Fruit fly (Drosophila melanogaster) whole organism, wandering third instar larva: ENCODE data around the gene sad.

Experiments
- Myc ChIP-seq: fragments of >200 bp; optimal IDR thresholded peaks from 2 replicates; lab custom pipeline; 2017
- Rel ChIP-seq, 2 experiments: fragments of 200-800 bp; sonication (Bioruptor generic) in 1 of 2; optimal IDR thresholded peaks; 2 replicates in 1 of 2; 3 replicates in 1 of 2; lab custom pipeline; 2016 to 2019; ENCODE audit warnings: mild to moderate bottlenecking in 2 of 2, missing biosample characterization in 2 of 2, missing genetic modification characterization in 2 of 2, moderate library complexity in 1 of 2
- lola ChIP-seq: fragments of >200 bp; optimal IDR thresholded peaks from 2 replicates; lab custom pipeline; 2017; ENCODE audit warnings: missing biosample characterization, missing genetic modification characterization
- pan ChIP-seq: fragments of >200 bp; optimal IDR thresholded peaks from 2 replicates; lab custom pipeline; 2017
- usp ChIP-seq: fragments of >200 bp; optimal IDR thresholded peaks from 2 replicates; lab custom pipeline; 2017; ENCODE audit warnings: missing biosample characterization, missing genetic modification characterization

DNA sequence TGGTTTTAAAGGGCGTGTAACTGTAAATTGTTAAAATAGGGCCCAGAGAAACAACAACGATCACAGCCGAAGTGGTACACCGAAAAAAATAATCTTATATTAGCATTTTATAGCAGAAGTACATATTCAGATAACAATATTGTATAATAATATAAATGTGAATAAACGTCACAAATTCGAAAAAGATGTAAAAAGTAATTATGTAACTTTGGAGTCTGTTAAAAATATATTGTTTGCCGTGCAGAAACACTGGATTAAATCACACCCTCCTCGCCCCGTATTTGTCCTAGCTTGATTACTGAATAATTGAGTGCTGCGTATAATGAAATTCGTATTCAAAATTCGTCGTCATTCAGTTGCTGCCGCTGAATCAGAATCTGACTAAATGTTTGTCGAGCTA is 21.9 kb upstream of the sad start:
- no peak for TF ChIP-seq Myc (lab: Kevin White, UChicago)
- no peak for TF ChIP-seq Rel (GFP tag; optimal IDR thresholded peaks at IDR 0.05; lab: Kevin White, UChicago)
- no peak for TF ChIP-seq Rel (tag; optimal IDR thresholded peaks at IDR 0.05; lab: Kevin White, UChicago)
- TF ChIP-seq lola (GFP tag; lab: Kevin White, UChicago), result no peak
- TF ChIP-seq usp (GFP tag; lab: Kevin White, UChicago), result no peak
- TF ChIP-seq pan (lab: Kevin White, UChicago), result no peak
